Worm (Caenorhabditis elegans) whole organism, L3 larva: Measurements from ENCODE around the gene trf-1.

Source experiments
- aly-2 ChIP-seq: fragments of 150-350 bp; optimal IDR thresholded peaks from 2 replicates; lab custom pipeline; 2014; ENCODE audit warnings: missing biosample characterization, missing genetic modification characterization
- ama-1 ChIP-seq: fragments of 150-350 bp; optimal IDR thresholded peaks from 2 replicates; lab custom pipeline; 2018
- ceh-28 ChIP-seq: fragments of 150-350 bp; optimal IDR thresholded peaks from 2 replicates; lab custom pipeline; 2014; ENCODE audit warnings: missing biosample characterization, missing genetic modification reagents, missing genetic modification characterization
- ceh-82 ChIP-seq: fragments of 150-350 bp; optimal IDR thresholded peaks from 2 replicates; lab custom pipeline; 2014; ENCODE audit warnings: missing biosample characterization, missing genetic modification characterization
- eor-1 ChIP-seq, 2 experiments: fragments of 150-350 bp; optimal IDR thresholded peaks; 2 replicates each; lab custom pipeline; 2014 to 2018; ENCODE audit warnings: missing biosample characterization in 2 of 2, missing genetic modification characterization in 2 of 2
- lin-15B ChIP-seq: fragments of 150-350 bp; optimal IDR thresholded peaks from 2 replicates; lab custom pipeline; 2014; ENCODE audit warnings: missing biosample characterization, missing genetic modification characterization
- nhr-237 ChIP-seq: fragments of 150-350 bp; optimal IDR thresholded peaks from 2 replicates; lab custom pipeline; 2014; ENCODE audit warnings: missing biosample characterization, missing genetic modification characterization
- nhr-76 ChIP-seq: fragments of 150-350 bp; sonication (generic microtip); optimal IDR thresholded peaks from 5 replicates; lab custom pipeline; 2014; ENCODE audit warnings: missing biosample characterization, missing genetic modification characterization
- nhr-77 ChIP-seq: fragments of 150-350 bp; optimal IDR thresholded peaks from 2 replicates; lab custom pipeline; 2014; ENCODE audit warnings: missing biosample characterization, missing genetic modification characterization
- pha-4 ChIP-seq: fragments of 150-350 bp; optimal IDR thresholded peaks from 2 replicates; lab custom pipeline; 2014; ENCODE audit warnings: missing biosample characterization, missing genetic modification reagents, missing genetic modification characterization
- unc-62 ChIP-seq: fragments of 150-350 bp; sonication (generic microtip); optimal IDR thresholded peaks from 4 replicates; lab custom pipeline; 2014; ENCODE audit warnings: missing biosample characterization, missing genetic modification reagents, missing genetic modification characterization
- ztf-11 ChIP-seq: fragments of 150-350 bp; optimal IDR thresholded peaks from 2 replicates; lab custom pipeline; 2014; ENCODE audit warnings: missing biosample characterization, missing genetic modification characterization

- TF ChIP-seq nhr-76 (tag; lab: Kevin White, UChicago) (no peak), nhr-77 (no peak), pha-4 (no peak), ama-1 (lab: Kevin White, UChicago) (no peak), ceh-28 (tag; lab: Kevin White, UChicago) (no peak), ztf-11 (no peak), ceh-82 (no peak), eor-1 (tag; optimal IDR thresholded peaks at IDR 0.05; lab: Kevin White, UChicago) (no peak), unc-62 (GFP tag; lab: Kevin White, UChicago) (no peak), nhr-237 (tag; lab: Kevin White, UChicago) (no peak), lin-15B (no peak), aly-2 (tag; lab: Kevin White, UChicago) (no peak)
Observed at ce11 chrIII:13405504-13405903, 24.8 kb upstream of the trf-1 start, which contains the start of gene nas-1.
